Worm (Caenorhabditis elegans) whole organism, L4 larva: Measurements from ENCODE around the gene eef-1A.2.

Experiments
- ama-1 ChIP-seq: fragments of 150-350 bp; optimal IDR thresholded peaks from 2 replicates; lab custom pipeline; 2014; ENCODE audit warnings: inconsistent platforms, mixed read lengths
- ceh-32 ChIP-seq: sonication (generic microtip); optimal IDR thresholded peaks from 2 replicates; lab custom pipeline; 2016; ENCODE audit warnings: mild to moderate bottlenecking, missing genetic modification characterization, missing compliant biosample characterization; ENCODE audit not compliant: poor library complexity
- pqm-1 ChIP-seq: sonication (generic microtip); optimal IDR thresholded peaks from 2 replicates; lab custom pipeline; 2017; ENCODE audit warnings: missing biosample characterization, missing genetic modification characterization

ce11 chrX:7778786-7779185 is 44.7 kb upstream of the eef-1A.2 start:
- no peak for TF ChIP-seq ceh-32 (tag; lab: Kevin White, UChicago)
- TF ChIP-seq pqm-1 (tag; lab: Kevin White, UChicago), result no peak
- no peak for TF ChIP-seq ama-1 (lab: Kevin White, UChicago)
